Worm (Caenorhabditis elegans): ENCODE data around the gene fbxc-23.

fbxc-23 gene

DNA sequence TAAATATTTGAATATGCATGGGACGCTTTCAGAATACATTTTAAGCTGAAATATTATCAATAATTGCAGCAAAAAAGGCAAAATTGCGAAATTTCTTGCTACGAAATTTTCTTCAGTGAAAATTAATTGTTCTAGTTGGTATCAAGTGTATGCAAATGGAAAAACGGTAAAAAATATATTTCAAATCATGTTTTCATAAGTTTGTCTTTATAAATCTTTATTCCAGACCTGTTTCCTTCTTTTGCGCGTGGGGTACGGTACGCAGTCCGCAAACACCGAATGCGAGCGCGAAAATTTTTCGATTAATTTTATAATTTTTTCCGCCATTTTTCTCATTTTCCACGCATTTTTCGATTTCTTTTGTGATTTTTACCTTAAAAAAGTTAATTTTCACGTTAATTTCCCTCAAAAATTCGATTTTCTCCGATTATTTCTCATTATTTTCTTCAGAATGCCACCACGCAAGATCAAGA lies at the start of gene fbxc-23, which contains the start of gene csc-1:
Gene fbxc-23, minus strand, starts transcription at position 51 of the 473 bp plus-strand sequence.
Gene csc-1, plus strand, starts transcription at position 451 of the 473 bp plus-strand sequence.
- TF ChIP-seq W03F9.2 (tag; optimal IDR thresholded peaks at IDR 0.05) (peak; percentile 52), dao-5 (tag; optimal IDR thresholded peaks at IDR 0.05) (no peak), him-1 (tag; optimal IDR thresholded peaks at IDR 0.05) (no peak)

DNA sequence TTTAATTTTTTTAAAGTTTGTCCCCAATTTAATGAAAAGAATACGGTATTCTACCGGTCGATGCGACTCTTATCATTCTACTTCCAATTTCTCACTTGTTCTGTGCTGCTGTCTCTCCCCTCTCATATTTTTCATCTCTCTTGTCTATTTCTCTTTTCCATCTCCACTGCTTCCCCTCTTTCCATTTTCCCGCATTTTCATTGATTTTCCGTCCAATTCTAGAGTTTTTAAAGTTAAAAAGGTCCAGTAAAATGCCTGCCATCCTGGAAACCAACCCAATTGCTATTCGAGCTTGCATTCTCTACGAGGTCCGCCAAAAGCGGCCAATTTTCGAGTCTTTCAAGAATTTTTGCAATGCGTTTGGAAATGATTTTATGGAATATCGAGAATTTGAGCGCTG lies 45.0 kb upstream of the fbxc-23 start, which contains the start of gene fbxa-167:
Gene fbxa-167, plus strand, starts transcription at position 179 of the 400 bp plus-strand sequence.
- TF ChIP-seq him-1 (tag; optimal IDR thresholded peaks at IDR 0.05) = no peak
- no peak for TF ChIP-seq W03F9.2 (tag; optimal IDR thresholded peaks at IDR 0.05)
- no peak for TF ChIP-seq dao-5 (tag; optimal IDR thresholded peaks at IDR 0.05)

DNA sequence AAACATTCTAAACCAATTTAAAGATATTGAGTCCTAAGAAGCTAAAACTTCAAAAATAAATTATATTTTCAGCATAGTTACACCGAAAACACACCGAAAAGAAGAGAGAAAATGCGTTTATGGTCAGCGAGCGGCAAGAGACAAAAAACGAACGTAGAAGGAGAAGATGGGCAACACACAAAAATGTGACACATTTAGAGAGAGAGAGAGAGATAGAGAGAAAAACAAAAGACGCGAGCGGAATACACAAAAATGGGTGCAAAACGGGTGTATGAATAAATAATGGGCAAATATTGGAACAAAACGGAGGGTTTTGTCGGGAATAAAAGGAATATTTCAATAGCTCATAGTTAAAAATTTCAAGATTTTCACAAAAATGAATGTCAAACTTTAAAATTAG lies 43.9 kb upstream of the fbxc-23 start:
- TF ChIP-seq him-1 (tag; optimal IDR thresholded peaks at IDR 0.05) = no peak

DNA sequence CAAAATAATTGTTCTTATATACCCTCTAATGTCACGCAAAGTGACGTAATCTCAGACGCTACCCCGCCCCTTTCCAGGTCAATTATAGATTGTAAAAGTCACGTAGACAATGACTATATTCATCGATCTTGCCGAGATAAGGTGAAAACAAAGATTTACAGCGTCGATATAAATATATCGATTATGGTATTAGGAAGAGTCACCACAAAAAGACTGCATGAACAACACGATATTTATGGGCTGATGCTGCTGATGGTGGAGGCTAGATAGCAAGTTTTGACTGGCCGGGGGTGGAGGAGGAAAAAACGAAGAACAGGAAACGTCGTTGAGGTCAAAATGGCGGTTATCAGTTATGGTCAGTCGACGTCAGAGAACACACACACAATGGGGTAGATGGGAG lies 42.2 kb upstream of the fbxc-23 start:
- no peak for TF ChIP-seq W03F9.2 (tag; optimal IDR thresholded peaks at IDR 0.05)
- no peak for TF ChIP-seq him-1 (tag; optimal IDR thresholded peaks at IDR 0.05)
- no peak for TF ChIP-seq dao-5 (tag; optimal IDR thresholded peaks at IDR 0.05)

DNA sequence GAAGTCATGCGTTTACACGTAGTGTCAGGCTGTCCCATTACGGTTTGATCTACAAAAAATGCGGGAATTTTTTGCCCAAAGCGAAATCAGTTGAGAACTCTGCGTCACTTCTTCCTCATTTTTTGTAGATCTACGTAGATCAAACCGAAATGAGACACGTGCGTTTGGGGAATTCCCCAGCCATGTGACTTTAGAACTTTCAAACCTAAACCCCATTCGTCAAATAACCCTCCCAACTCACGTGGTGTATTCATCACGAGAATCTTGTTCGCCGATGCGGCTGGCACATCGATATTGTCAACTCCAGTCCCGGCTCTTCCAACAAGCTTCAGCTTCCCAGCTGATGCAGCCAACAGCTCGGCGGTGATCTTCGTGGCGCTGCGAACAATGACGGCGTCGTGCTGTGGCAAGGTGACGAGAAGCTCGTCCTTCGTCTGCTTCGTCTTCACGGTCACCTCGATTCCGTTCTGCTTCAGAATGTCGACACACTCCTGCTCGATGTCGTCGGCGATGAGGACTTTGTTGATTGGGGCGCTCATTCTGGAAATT lies 41.7 kb upstream of the fbxc-23 start, which contains the start of gene phdh-1:
Gene phdh-1, minus strand, starts transcription at position 540 of the 549 bp plus-strand sequence.
- TF ChIP-seq W03F9.2 (tag; optimal IDR thresholded peaks at IDR 0.05) (no peak), dao-5 (tag; optimal IDR thresholded peaks at IDR 0.05) (no peak), him-1 (tag; optimal IDR thresholded peaks at IDR 0.05) (no peak)

DNA sequence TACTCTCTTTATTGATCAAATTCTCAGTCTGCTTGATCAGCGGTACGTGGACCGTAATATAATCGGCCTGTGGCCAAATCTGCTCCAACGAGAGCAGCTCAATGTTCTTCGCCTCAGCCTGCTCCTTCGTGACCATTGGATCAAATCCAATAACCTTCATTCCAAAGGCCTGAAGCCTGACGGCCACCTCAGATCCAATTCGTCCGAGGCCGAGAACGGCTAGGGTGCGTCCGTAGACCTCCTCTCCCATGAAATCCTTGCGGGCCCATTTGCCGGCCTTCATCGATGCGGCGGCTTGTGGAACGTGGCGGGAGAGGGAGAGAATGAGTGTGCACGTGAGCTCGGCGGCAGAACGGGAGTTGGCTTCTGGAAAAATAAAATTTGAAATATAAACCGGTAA lies 41.1 kb upstream of the fbxc-23 start:
- TF ChIP-seq dao-5 (tag; optimal IDR thresholded peaks at IDR 0.05) (no peak), W03F9.2 (tag; optimal IDR thresholded peaks at IDR 0.05) (no peak), him-1 (tag; optimal IDR thresholded peaks at IDR 0.05) (no peak)

DNA sequence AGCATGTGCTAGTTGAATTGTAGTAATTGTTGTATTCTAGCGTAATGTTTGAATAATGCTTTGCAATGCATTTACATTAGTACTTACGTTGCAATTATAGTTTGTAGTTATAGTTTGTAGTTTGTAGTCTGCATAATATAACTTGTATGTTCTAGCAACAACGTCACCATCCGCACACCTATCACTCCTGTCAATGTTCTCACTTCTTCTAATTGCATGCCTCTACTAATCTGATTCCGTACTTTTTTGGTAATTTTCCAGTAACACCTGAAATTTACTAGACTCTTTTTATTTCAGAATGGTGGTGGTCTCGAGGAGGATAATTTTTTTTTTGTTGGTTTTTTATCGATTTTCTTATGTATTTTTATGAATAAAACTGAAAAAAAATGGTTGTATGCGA lies 40.2 kb upstream of the fbxc-23 start:
- TF ChIP-seq W03F9.2 (tag; optimal IDR thresholded peaks at IDR 0.05) (no peak), dao-5 (tag; optimal IDR thresholded peaks at IDR 0.05) (no peak), him-1 (tag; optimal IDR thresholded peaks at IDR 0.05) (no peak)

DNA sequence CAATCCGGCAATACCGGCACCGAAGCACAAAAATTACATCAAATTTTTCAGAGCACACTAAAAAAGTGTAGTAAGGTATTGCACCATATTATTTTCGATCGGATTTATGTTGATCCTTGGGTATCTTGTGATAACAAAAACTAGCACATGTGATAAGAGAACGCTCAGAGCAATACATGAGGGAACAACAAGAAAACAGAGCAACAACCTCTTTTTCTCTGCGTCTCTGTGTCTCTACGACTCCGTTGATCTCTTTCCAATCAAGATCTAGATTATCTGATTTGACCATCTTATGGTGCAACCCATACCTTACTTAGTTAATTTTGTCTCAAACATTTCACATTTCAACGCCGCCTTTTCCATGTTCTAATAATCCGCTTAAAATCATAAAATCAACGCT lies 35.9 kb upstream of the fbxc-23 start, which contains the start of gene tag-10:
Gene tag-10, plus strand, starts transcription at position 347 of the 400 bp plus-strand sequence.
- no peak for TF ChIP-seq him-1 (tag; optimal IDR thresholded peaks at IDR 0.05)
- TF ChIP-seq dao-5 (tag; optimal IDR thresholded peaks at IDR 0.05) = no peak
- no peak for TF ChIP-seq W03F9.2 (tag; optimal IDR thresholded peaks at IDR 0.05)

DNA sequence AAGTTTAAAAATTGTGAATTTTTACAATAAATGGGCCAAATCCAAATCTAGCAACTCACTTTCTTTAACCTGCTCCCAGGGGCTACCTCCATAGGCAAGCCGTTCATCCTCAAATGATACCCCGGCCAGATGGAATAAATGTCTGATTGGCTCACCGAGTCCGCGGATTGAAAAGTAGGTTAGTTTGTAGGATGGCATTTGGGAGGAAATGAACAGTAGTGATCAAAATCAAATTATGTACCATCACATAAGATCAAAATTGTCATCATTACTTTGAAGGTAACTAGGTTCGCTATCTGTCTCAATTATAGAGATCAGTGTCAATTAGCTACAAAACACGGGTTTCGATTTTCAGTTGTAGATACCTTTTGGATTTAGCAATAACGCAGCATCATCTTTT lies 34.3 kb upstream of the fbxc-23 start, which contains the start of the genes gst-17 and gst-18:
Gene gst-17, minus strand, starts transcription at position 101 of the 400 bp plus-strand sequence.
Gene gst-18, minus strand, starts transcription at position 198 of the 400 bp plus-strand sequence.
- TF ChIP-seq him-1 (tag; optimal IDR thresholded peaks at IDR 0.05) (no peak), W03F9.2 (tag; optimal IDR thresholded peaks at IDR 0.05) (no peak), dao-5 (tag; optimal IDR thresholded peaks at IDR 0.05) (no peak)

DNA sequence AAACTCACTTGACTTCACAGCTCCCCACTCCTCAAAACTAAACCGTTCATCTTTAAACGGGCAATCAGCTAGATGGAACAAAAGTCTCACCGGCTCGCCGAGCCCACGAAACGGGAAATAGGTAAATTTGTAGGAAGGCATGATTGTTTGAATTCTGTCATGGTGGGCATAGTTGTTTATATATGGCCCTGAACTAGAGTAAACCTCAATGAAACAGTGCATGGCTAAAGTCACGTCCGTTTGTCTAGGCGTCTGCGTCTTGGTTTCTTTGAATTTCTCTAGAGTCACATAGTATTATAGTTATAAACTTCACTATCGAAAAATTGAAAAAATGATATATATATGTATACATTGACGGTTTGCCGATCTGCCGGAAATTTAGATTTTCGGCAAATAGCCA lies 30.6 kb upstream of the fbxc-23 start, which contains the start of gene gst-19:
Gene gst-19, minus strand, starts transcription at position 145 of the 400 bp plus-strand sequence.
- TF ChIP-seq W03F9.2 (tag; optimal IDR thresholded peaks at IDR 0.05) (no peak), him-1 (tag; optimal IDR thresholded peaks at IDR 0.05) (no peak), dao-5 (tag; optimal IDR thresholded peaks at IDR 0.05) (no peak)

DNA sequence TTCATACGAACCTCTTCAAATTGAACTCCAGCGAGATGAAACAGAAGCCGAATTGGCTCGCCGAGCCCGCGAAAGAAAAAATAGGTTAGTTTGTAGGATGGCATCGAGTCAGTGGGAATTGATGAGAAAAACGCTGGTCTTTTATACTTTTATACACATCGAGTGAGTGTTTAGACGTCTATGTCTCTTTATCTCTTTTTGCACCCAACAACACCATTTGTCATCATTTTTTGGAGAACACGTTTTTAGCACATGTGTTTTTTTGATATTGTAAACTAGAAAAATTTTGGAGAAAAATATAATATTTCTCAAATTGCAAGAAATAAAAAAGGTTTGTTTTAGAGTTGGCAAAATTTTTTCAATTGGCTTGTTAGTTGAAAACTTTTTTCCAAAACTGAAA lies 28.0 kb upstream of the fbxc-23 start, which contains the start of gene gst-16:
Gene gst-16, minus strand, starts transcription at position 111 of the 400 bp plus-strand sequence.
- no peak for TF ChIP-seq him-1 (tag; optimal IDR thresholded peaks at IDR 0.05)
- no peak for TF ChIP-seq dao-5 (tag; optimal IDR thresholded peaks at IDR 0.05)
- no peak for TF ChIP-seq W03F9.2 (tag; optimal IDR thresholded peaks at IDR 0.05)

DNA sequence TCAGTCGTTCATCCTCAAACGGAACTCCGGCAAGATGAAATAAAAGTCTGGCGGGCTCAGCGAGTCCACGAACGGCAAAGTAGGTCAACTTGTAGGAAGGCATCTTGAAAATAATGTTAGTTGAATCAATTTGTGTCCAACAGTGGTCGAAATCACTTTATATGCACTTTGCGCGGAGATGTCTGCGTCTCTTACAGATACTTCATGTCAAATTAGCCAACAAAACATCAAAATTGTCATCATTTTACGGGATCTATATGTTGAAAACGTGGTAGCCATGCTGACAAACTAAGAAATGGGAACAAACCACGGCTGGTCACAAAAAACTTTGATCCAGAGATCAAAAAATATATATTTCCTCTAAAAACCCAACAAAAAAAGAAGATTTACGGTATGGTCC lies 21.5 kb upstream of the fbxc-23 start, which contains the start of gene gst-12:
Gene gst-12, minus strand, starts transcription at position 254 of the 400 bp plus-strand sequence.
- TF ChIP-seq W03F9.2 (tag; optimal IDR thresholded peaks at IDR 0.05) (no peak), dao-5 (tag; optimal IDR thresholded peaks at IDR 0.05) (no peak), him-1 (tag; optimal IDR thresholded peaks at IDR 0.05) (no peak)

DNA sequence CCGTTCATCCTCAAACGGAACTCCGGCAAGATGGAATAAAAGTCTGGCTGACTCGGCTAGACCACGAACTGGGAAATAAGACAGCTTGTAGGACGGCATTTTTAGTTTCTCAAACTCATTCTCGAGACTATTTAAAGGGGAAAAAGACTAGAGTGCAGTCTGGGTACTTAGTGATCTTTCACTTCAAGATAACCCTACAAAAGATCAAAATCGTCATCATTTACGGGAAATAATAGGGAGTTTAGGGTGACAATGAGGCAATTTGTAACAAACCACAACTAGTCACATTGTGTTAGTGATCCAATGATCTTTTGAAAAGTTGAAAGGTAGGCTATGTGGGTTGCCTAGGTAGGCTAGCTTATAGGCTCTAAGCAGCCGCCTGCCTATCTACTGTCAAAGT lies 19.6 kb upstream of the fbxc-23 start, which contains the start of gene gst-14:
Gene gst-14, minus strand, starts transcription at position 101 of the 400 bp plus-strand sequence.
- no peak for TF ChIP-seq him-1 (tag; optimal IDR thresholded peaks at IDR 0.05)
- no peak for TF ChIP-seq W03F9.2 (tag; optimal IDR thresholded peaks at IDR 0.05)
- no peak for TF ChIP-seq dao-5 (tag; optimal IDR thresholded peaks at IDR 0.05)

DNA sequence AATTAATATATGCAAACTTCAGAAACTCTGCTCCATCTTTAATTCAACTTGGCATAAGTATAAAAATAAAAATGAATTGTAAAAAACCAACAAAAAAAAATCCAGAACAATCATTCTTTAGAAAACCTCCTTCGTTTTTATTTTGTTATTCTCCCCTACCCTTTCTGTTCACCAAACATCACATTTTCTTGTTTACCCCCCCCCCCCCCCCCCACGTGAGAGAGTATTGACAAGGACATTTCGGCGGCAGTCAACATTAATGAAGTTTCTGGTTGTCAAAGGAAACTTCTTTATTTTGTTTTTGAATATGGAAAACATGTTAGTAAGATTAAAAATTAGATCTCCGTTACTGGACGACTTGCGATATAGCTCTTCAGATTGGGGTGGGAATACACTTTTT lies 18.2 kb upstream of the fbxc-23 start:
- TF ChIP-seq dao-5 (tag; optimal IDR thresholded peaks at IDR 0.05) (no peak), W03F9.2 (tag; optimal IDR thresholded peaks at IDR 0.05) (no peak), him-1 (tag; optimal IDR thresholded peaks at IDR 0.05) (no peak)

Data from whole organism, L4/young adult.